Worm (Caenorhabditis elegans) whole organism, L4/young adult: Measurements from ENCODE around the gene asb-2.

Source experiments
- W03F9.2 ChIP-seq: fragments of 150-350 bp; optimal IDR thresholded peaks from 2 replicates; lab custom pipeline; 2014; ENCODE audit warnings: missing biosample characterization, missing genetic modification characterization
- dao-5 ChIP-seq: sonication (generic microtip); optimal IDR thresholded peaks from 2 replicates; lab custom pipeline; 2016; ENCODE audit warnings: missing genotype, missing genetic modification characterization, moderate library complexity, missing compliant biosample characterization
- him-1 ChIP-seq: sonication (generic microtip); optimal IDR thresholded peaks from 2 replicates; lab custom pipeline; 2016; ENCODE audit warnings: missing genotype, missing genetic modification reagents, missing genetic modification characterization, missing compliant biosample characterization

DNA sequence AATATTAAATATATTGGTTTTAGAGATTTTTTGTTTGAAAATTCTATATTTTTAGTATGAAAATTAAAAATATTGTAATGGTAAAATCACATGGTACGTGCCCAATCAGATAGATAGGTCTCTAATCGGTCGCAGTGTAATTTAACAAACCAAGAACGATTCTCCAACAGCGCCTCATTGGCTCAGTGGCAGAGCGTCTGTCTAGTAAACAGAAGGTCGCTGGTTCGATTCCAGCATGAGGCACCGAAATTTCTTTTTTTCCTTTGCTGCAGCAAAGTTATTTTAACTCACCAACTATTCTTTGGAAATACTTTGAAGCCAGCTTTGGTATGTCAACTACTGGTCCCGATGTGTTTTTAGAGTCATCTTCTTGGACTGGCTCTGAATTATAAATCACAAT is 24.7 kb upstream of the asb-2 start:
- no peak for TF ChIP-seq him-1 (tag; lab: Kevin White, UChicago)
- TF ChIP-seq dao-5 (tag; lab: Kevin White, UChicago), result peak; percentile 49
- TF ChIP-seq W03F9.2, result no peak
